Fruit fly (Drosophila melanogaster): ENCODE measurements around the gene Fas2.

Fas2 gene

dm6 chrX:4113698-4114216 is 92.1 kb downstream of the Fas2 start, which contains the start of the genes dgt4 and Nsun2 (continued):
- TF ChIP-seq fru (GFP tag; optimal IDR thresholded peaks at IDR 0.05) (peak; percentile 21), GATAd (GFP tag; optimal IDR thresholded peaks at IDR 0.05) (no peak), brk (GFP tag; optimal IDR thresholded peaks at IDR 0.05) (no peak), Hnf4 (GFP tag; optimal IDR thresholded peaks at IDR 0.05) (peak; percentile 50), Mio (GFP tag; optimal IDR thresholded peaks at IDR 0.05) (no peak), foxo (GFP tag; optimal IDR thresholded peaks at IDR 0.05) (peak in 1 of 2 experiments; percentile 61), dmrt93B (GFP tag; optimal IDR thresholded peaks at IDR 0.05) (no peak), Abd-B (GFP tag; optimal IDR thresholded peaks at IDR 0.05) (no peak), Myc (optimal IDR thresholded peaks at IDR 0.05) (peak; percentile 49)

dm6 chrX:4108612-4109173 is 97.2 kb downstream of the Fas2 start:
- TF ChIP-seq usp (GFP tag; optimal IDR thresholded peaks at IDR 0.05) (no peak), Hr78 (GFP tag; optimal IDR thresholded peaks at IDR 0.05) (no peak), GATAd (GFP tag; optimal IDR thresholded peaks at IDR 0.05) (no peak), CG9705 (GFP tag; optimal IDR thresholded peaks at IDR 0.05) (no peak), Rel (GFP tag; optimal IDR thresholded peaks at IDR 0.05) (no peak), Rel (tag; optimal IDR thresholded peaks at IDR 0.05) (no peak), HLH106 (tag; optimal IDR thresholded peaks at IDR 0.05) (no peak), foxo (GFP tag; optimal IDR thresholded peaks at IDR 0.05) (no peak), Hr83 (GFP tag; optimal IDR thresholded peaks at IDR 0.05; ENCODE audit: poor library complexity, severe bottlenecking) (no peak), CG32264 (GFP tag; optimal IDR thresholded peaks at IDR 0.05) (no peak), Sp1 (GFP tag; optimal IDR thresholded peaks at IDR 0.05) (no peak), h (GFP tag; optimal IDR thresholded peaks at IDR 0.05) (peak; percentile 8), Jra (GFP tag; optimal IDR thresholded peaks at IDR 0.05) (peak; percentile 58), woc (GFP tag; optimal IDR thresholded peaks at IDR 0.05) (no peak), brk (GFP tag; optimal IDR thresholded peaks at IDR 0.05) (no peak), Hnf4 (GFP tag; optimal IDR thresholded peaks at IDR 0.05) (no peak), Dfd (GFP tag; optimal IDR thresholded peaks at IDR 0.05) (no peak), jim (GFP tag; optimal IDR thresholded peaks at IDR 0.05) (no peak), pan (optimal IDR thresholded peaks at IDR 0.05) (no peak), Abd-B (GFP tag; optimal IDR thresholded peaks at IDR 0.05) (no peak), rgr (GFP tag; optimal IDR thresholded peaks at IDR 0.05) (no peak), fru (GFP tag; optimal IDR thresholded peaks at IDR 0.05) (no peak), Vsx2 (GFP tag; optimal IDR thresholded peaks at IDR 0.05; ENCODE audit: partially characterized antibody) (no peak), Dif (GFP tag; optimal IDR thresholded peaks at IDR 0.05; ENCODE audit: partially characterized antibody) (no peak), psq (GFP tag; optimal IDR thresholded peaks at IDR 0.05) (peak; percentile 42), sage (GFP tag; optimal IDR thresholded peaks at IDR 0.05) (no peak), ey (GFP tag; optimal IDR thresholded peaks at IDR 0.05) (no peak)

dm6 chrX:4108114-4108439 is 97.8 kb downstream of the Fas2 start:
- TF ChIP-seq foxo (GFP tag; optimal IDR thresholded peaks at IDR 0.05) (peak in 1 of 2 experiments; percentile 1), fru (GFP tag; optimal IDR thresholded peaks at IDR 0.05) (peak; percentile 4), Hr83 (GFP tag; optimal IDR thresholded peaks at IDR 0.05; ENCODE audit: poor library complexity, severe bottlenecking) (no peak), jim (GFP tag; optimal IDR thresholded peaks at IDR 0.05) (no peak)

dm6 chrX:4107261-4108113 is 98.4 kb downstream of the Fas2 start:
- peak in 1 of 2 experiments; percentile 12 for TF ChIP-seq foxo (GFP tag; optimal IDR thresholded peaks at IDR 0.05)
- no peak for TF ChIP-seq tai (GFP tag; optimal IDR thresholded peaks at IDR 0.05)
- peak; percentile 91 for TF ChIP-seq psq (GFP tag; optimal IDR thresholded peaks at IDR 0.05)
- TF ChIP-seq Rel (GFP tag; optimal IDR thresholded peaks at IDR 0.05): no peak
- TF ChIP-seq Rel (tag; optimal IDR thresholded peaks at IDR 0.05): peak; percentile 72

dm6 chrX:4106756-4107155 is 99.1 kb downstream of the Fas2 start:
- TF ChIP-seq GATAd (GFP tag; optimal IDR thresholded peaks at IDR 0.05) (no peak), dl (GFP tag; optimal IDR thresholded peaks at IDR 0.05; ENCODE audit: insufficient read depth in 1 of 2, partially characterized antibody in 2 of 2) (no peak), Hr78 (GFP tag; optimal IDR thresholded peaks at IDR 0.05) (no peak), N (GFP tag; optimal IDR thresholded peaks at IDR 0.05) (no peak), sage (GFP tag; optimal IDR thresholded peaks at IDR 0.05) (no peak), Rel (GFP tag; optimal IDR thresholded peaks at IDR 0.05) (no peak), Rel (tag; optimal IDR thresholded peaks at IDR 0.05) (no peak), tai (GFP tag; optimal IDR thresholded peaks at IDR 0.05) (no peak), usp (GFP tag; optimal IDR thresholded peaks at IDR 0.05) (no peak), CG32264 (GFP tag; optimal IDR thresholded peaks at IDR 0.05) (no peak), foxo (GFP tag; optimal IDR thresholded peaks at IDR 0.05) (peak in 1 of 2 experiments; percentile 74), br (GFP tag; optimal IDR thresholded peaks at IDR 0.05) (peak; percentile 49), Vsx2 (GFP tag; optimal IDR thresholded peaks at IDR 0.05; ENCODE audit: partially characterized antibody) (no peak), CrebA (GFP tag; optimal IDR thresholded peaks at IDR 0.05; ENCODE audit: borderline replicate concordance) (no peak), dsf (GFP tag; optimal IDR thresholded peaks at IDR 0.05; ENCODE audit: borderline replicate concordance) (no peak), Mio (GFP tag; optimal IDR thresholded peaks at IDR 0.05) (no peak), Sp1 (GFP tag; optimal IDR thresholded peaks at IDR 0.05) (peak; percentile 75), Dfd (GFP tag; optimal IDR thresholded peaks at IDR 0.05) (no peak), Hnf4 (GFP tag; optimal IDR thresholded peaks at IDR 0.05) (peak; percentile 26), pan (optimal IDR thresholded peaks at IDR 0.05) (no peak), Myc (optimal IDR thresholded peaks at IDR 0.05) (no peak), dmrt93B (GFP tag; optimal IDR thresholded peaks at IDR 0.05) (peak; percentile 58), fru (GFP tag; optimal IDR thresholded peaks at IDR 0.05) (peak; percentile 74), woc (GFP tag; optimal IDR thresholded peaks at IDR 0.05) (peak; percentile 73)

Data from whole organism, wandering third instar larva.